Worm (Caenorhabditis elegans) whole organism, L3 larva: ENCODE results near the gene fbxa-115.

ENCODE experiments used
- ZK546.5 ChIP-seq: sonication (generic microtip); optimal IDR thresholded peaks from 2 replicates; lab custom pipeline; 2017; ENCODE audit warnings: missing biosample characterization, missing genetic modification characterization
- aly-2 ChIP-seq: fragments of 150-350 bp; optimal IDR thresholded peaks from 2 replicates; lab custom pipeline; 2014; ENCODE audit warnings: missing biosample characterization, missing genetic modification characterization
- ama-1 ChIP-seq: fragments of 150-350 bp; optimal IDR thresholded peaks from 2 replicates; lab custom pipeline; 2018
- ceh-16 ChIP-seq: sonication (generic microtip); optimal IDR thresholded peaks from 2 replicates; lab custom pipeline; 2017; ENCODE audit warnings: missing biosample characterization, missing genetic modification characterization
- ceh-28 ChIP-seq: fragments of 150-350 bp; optimal IDR thresholded peaks from 2 replicates; lab custom pipeline; 2014; ENCODE audit warnings: missing biosample characterization, missing genetic modification reagents, missing genetic modification characterization
- daf-12 ChIP-seq: fragments of 150-350 bp; optimal IDR thresholded peaks from 2 replicates; lab custom pipeline; 2014; ENCODE audit warnings: missing biosample characterization, missing genetic modification reagents, missing genetic modification characterization
- egl-27 ChIP-seq: sonication (generic microtip); optimal IDR thresholded peaks from 4 replicates; lab custom pipeline; 2017; ENCODE audit warnings: missing biosample characterization, missing genetic modification reagents, missing genetic modification characterization
- egl-5 ChIP-seq: fragments of 150-350 bp; optimal IDR thresholded peaks from 2 replicates; lab custom pipeline; 2017; ENCODE audit warnings: missing biosample characterization, missing genetic modification reagents, missing genetic modification characterization, inconsistent platforms
- elt-1 ChIP-seq: fragments of 150-350 bp; optimal IDR thresholded peaks from 2 replicates; lab custom pipeline; 2014; ENCODE audit warnings: missing biosample characterization, missing genetic modification characterization
- elt-2 ChIP-seq: sonication (generic microtip); optimal IDR thresholded peaks from 2 replicates; lab custom pipeline; 2016; ENCODE audit warnings: missing genetic modification reagents, mild to moderate bottlenecking, missing genetic modification characterization, missing compliant biosample characterization
- elt-3 ChIP-seq, 3 experiments: fragments of 150-350 bp in 1 of 3; sonication (generic microtip) in 2 of 3; optimal IDR thresholded peaks; 2 replicates in 2 of 3; 4 replicates in 1 of 3; lab custom pipeline; 2014 to 2017; ENCODE audit warnings: missing biosample characterization in 3 of 3, missing genetic modification characterization in 3 of 3
- eor-1 ChIP-seq, 2 experiments: fragments of 150-350 bp; optimal IDR thresholded peaks; 2 replicates each; lab custom pipeline; 2014 to 2018; ENCODE audit warnings: missing biosample characterization in 2 of 2, missing genetic modification characterization in 2 of 2
- fos-1 ChIP-seq: fragments of 150-350 bp; optimal IDR thresholded peaks from 2 replicates; lab custom pipeline; 2014; ENCODE audit warnings: missing biosample characterization, missing genetic modification characterization
- jun-1 ChIP-seq: fragments of 150-350 bp; optimal IDR thresholded peaks from 2 replicates; lab custom pipeline; 2014; ENCODE audit warnings: missing biosample characterization, missing genetic modification reagents, missing genetic modification characterization
- lin-15B ChIP-seq: fragments of 150-350 bp; optimal IDR thresholded peaks from 2 replicates; lab custom pipeline; 2014; ENCODE audit warnings: missing biosample characterization, missing genetic modification characterization
- lsy-12 ChIP-seq: sonication (generic microtip); optimal IDR thresholded peaks from 2 replicates; lab custom pipeline; 2016; ENCODE audit warnings: mild to moderate bottlenecking, missing genetic modification characterization, missing compliant biosample characterization
- mml-1 ChIP-seq: fragments of 150-350 bp; sonication (generic microtip); optimal IDR thresholded peaks from 3 replicates; lab custom pipeline; 2014; ENCODE audit warnings: missing biosample characterization, missing genetic modification characterization
- nfya-1 ChIP-seq: sonication (generic microtip); optimal IDR thresholded peaks from 2 replicates; lab custom pipeline; 2017; ENCODE audit warnings: missing genetic modification characterization, mild to moderate bottlenecking, missing compliant biosample characterization, antibody characterized with exemption, moderate library complexity; ENCODE audit not compliant: insufficient read depth
- nhr-237 ChIP-seq: fragments of 150-350 bp; optimal IDR thresholded peaks from 2 replicates; lab custom pipeline; 2014; ENCODE audit warnings: missing biosample characterization, missing genetic modification characterization
- nhr-28 ChIP-seq: fragments of 150-350 bp; optimal IDR thresholded peaks from 2 replicates; lab custom pipeline; 2014; ENCODE audit warnings: missing biosample characterization, missing genetic modification characterization
- nhr-43 ChIP-seq: sonication (generic microtip); optimal IDR thresholded peaks from 2 replicates; lab custom pipeline; 2016; ENCODE audit warnings: mild to moderate bottlenecking, missing genetic modification characterization, missing compliant biosample characterization; ENCODE audit not compliant: poor library complexity, severe bottlenecking
- nhr-67 ChIP-seq: fragments of 150-350 bp; optimal IDR thresholded peaks from 2 replicates; lab custom pipeline; 2014; ENCODE audit warnings: missing biosample characterization, missing genetic modification characterization
- nhr-77 ChIP-seq: fragments of 150-350 bp; optimal IDR thresholded peaks from 2 replicates; lab custom pipeline; 2014; ENCODE audit warnings: missing biosample characterization, missing genetic modification characterization
- pha-4 ChIP-seq: fragments of 150-350 bp; optimal IDR thresholded peaks from 2 replicates; lab custom pipeline; 2014; ENCODE audit warnings: missing biosample characterization, missing genetic modification reagents, missing genetic modification characterization
- pqm-1 ChIP-seq: fragments of 150-350 bp; optimal IDR thresholded peaks from 2 replicates; lab custom pipeline; 2017; ENCODE audit warnings: missing biosample characterization, missing genetic modification characterization, inconsistent platforms
- skn-1 ChIP-seq: fragments of 150-350 bp; optimal IDR thresholded peaks from 2 replicates; lab custom pipeline; 2014; ENCODE audit warnings: missing biosample characterization, missing genetic modification characterization
- snpc-4 ChIP-seq: fragments of 150-350 bp; optimal IDR thresholded peaks from 2 replicates; lab custom pipeline; 2014; ENCODE audit warnings: missing biosample characterization, missing genetic modification characterization
- tbx-2 ChIP-seq: sonication (generic microtip); optimal IDR thresholded peaks from 2 replicates; lab custom pipeline; 2016; ENCODE audit warnings: mild to moderate bottlenecking, missing genetic modification characterization, missing compliant biosample characterization
- unc-39 ChIP-seq: sonication (generic microtip); optimal IDR thresholded peaks from 4 replicates; lab custom pipeline; 2017; ENCODE audit warnings: missing biosample characterization, missing genetic modification characterization
- unc-62 ChIP-seq: fragments of 150-350 bp; sonication (generic microtip); optimal IDR thresholded peaks from 4 replicates; lab custom pipeline; 2014; ENCODE audit warnings: missing biosample characterization, missing genetic modification reagents, missing genetic modification characterization
- zag-1 ChIP-seq: fragments of 150-350 bp; optimal IDR thresholded peaks from 2 replicates; lab custom pipeline; 2014; ENCODE audit warnings: missing biosample characterization, missing genetic modification characterization
- ztf-11 ChIP-seq: fragments of 150-350 bp; optimal IDR thresholded peaks from 2 replicates; lab custom pipeline; 2014; ENCODE audit warnings: missing biosample characterization, missing genetic modification characterization

The fbxa-115 gene

DNA sequence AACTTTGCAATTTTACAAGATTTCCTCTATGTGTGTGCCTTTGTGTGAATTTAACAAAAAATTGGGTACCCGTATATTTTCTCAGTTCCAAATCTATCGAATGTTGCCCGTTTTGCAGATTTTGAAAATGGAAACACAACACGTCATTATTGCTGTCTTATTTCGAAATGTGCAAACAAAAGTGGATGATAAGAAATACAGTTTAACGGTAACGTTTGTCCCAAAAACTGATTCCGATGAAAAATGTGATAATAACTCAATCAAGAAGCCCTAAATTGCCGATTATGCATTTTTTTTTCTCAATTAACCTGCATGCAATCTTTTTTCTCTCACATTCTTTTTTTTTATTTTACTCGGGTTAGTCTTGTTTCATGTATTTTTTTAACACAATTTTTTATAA is 33.4 kb upstream of the fbxa-115 start:
- TF ChIP-seq elt-2 (tag; lab: Kevin White, UChicago) (peak; percentile 76), pha-4 (tag; lab: Kevin White, UChicago) (peak; percentile 28), pqm-1 (tag; lab: Kevin White, UChicago) (peak; percentile 15), nhr-43 (tag; lab: Kevin White, UChicago) (no peak)

DNA sequence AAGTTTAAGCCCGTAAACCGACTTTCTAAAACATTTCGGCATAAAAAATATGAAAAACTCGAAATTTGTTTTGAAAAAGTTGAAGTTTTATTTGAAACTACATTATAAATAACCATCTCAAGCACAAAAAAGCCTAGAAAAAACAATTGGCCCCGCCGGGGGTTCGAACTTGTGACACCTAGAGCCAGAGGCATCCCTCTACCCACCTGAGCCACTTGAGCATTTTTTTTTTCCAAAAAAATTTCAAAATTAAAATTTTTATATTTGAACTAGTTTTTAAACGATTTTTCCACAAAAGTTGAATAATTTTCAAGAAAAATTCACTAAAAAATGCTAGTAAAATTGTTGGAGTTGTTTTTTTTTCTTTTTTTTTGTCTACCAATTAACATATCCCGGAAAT is 31.8 kb upstream of the fbxa-115 start:
- TF ChIP-seq nfya-1 (tag; lab: Kevin White, UChicago) (no peak), snpc-4 (tag; lab: Kevin White, UChicago) (no peak), jun-1 (tag; lab: Kevin White, UChicago) (no peak), nhr-77 (tag; lab: Kevin White, UChicago) (no peak), skn-1 (tag; lab: Kevin White, UChicago) (no peak), unc-62 (GFP tag; lab: Kevin White, UChicago) (no peak), elt-3 (tag; optimal IDR thresholded peaks at IDR 0.05; lab: Kevin White, UChicago) (no peak), elt-2 (tag; lab: Kevin White, UChicago) (no peak), ceh-28 (tag; lab: Kevin White, UChicago) (no peak), ztf-11 (tag; lab: Kevin White, UChicago) (no peak), egl-5 (tag; lab: Kevin White, UChicago) (no peak), ZK546.5 (no peak), daf-12 (no peak), tbx-2 (tag; lab: Kevin White, UChicago) (no peak), elt-1 (no peak), egl-27 (no peak)

DNA sequence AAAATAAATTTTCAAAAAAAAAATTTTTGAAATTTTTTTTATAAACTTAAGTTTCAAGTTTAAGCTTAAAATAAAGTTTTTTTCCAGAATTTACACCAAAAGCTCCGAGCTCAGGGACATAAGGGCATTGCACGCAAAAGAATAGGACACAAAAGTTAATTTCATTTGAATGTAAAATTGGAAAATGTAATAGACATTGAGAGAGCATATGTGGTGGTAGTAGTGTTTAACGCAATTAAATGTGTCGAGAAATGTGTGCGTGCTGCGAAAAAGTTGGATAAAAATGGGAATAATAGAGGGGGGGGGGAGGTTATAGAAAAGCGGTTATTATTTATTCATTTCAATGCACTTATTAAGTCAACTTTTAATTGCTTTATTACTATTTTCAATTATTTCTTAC is 28.7 kb upstream of the fbxa-115 start:
- TF ChIP-seq nhr-237 (tag; lab: Kevin White, UChicago) (no peak), ceh-28 (tag; lab: Kevin White, UChicago) (no peak), ama-1 (lab: Kevin White, UChicago) (no peak), unc-39 (tag; lab: Kevin White, UChicago) (no peak), skn-1 (tag; lab: Kevin White, UChicago) (no peak), lsy-12 (tag; lab: Kevin White, UChicago) (no peak), snpc-4 (tag; lab: Kevin White, UChicago) (no peak), aly-2 (tag; lab: Kevin White, UChicago) (no peak), elt-2 (tag; lab: Kevin White, UChicago) (no peak), daf-12 (no peak), lin-15B (tag; lab: Kevin White, UChicago) (no peak), eor-1 (tag; optimal IDR thresholded peaks at IDR 0.05; lab: Kevin White, UChicago) (no peak), pha-4 (tag; lab: Kevin White, UChicago) (no peak), ztf-11 (tag; lab: Kevin White, UChicago) (no peak), elt-1 (no peak), fos-1 (tag; lab: Kevin White, UChicago) (no peak), jun-1 (tag; lab: Kevin White, UChicago) (no peak), pqm-1 (tag; lab: Kevin White, UChicago) (no peak), nhr-28 (tag; lab: Kevin White, UChicago) (no peak), tbx-2 (tag; lab: Kevin White, UChicago) (no peak)

- TF ChIP-seq mml-1 (tag; lab: Kevin White, UChicago) (no peak), nhr-237 (tag; lab: Kevin White, UChicago) (no peak)
Measured at ce11 chrV:20215197-20215596, 23.2 kb upstream of the fbxa-115 start, which contains the start of gene Y113G7B.11. Y113G7B.11 (minus strand) TSS chrV:20215297.

- TF ChIP-seq pqm-1 (tag; lab: Kevin White, UChicago) (peak; percentile 47), pha-4 (tag; lab: Kevin White, UChicago) (peak; percentile 12), ceh-16 (tag; lab: Kevin White, UChicago) (no peak), elt-2 (tag; lab: Kevin White, UChicago) (peak; percentile 66), aly-2 (tag; lab: Kevin White, UChicago) (no peak), nhr-67 (no peak), zag-1 (tag; lab: Kevin White, UChicago) (no peak)
Measured at ce11 chrV:20213097-20213496, 21.1 kb upstream of the fbxa-115 start.
